Fruit fly (Drosophila melanogaster) whole organism, embryonic: Measurements from ENCODE around the gene Tusp.

ENCODE experiments used
- CG15073 ChIP-seq: fragments of 200-800 bp; sonication (Bioruptor generic); optimal IDR thresholded peaks from 2 replicates; lab custom pipeline; 2016; ENCODE audit warnings: missing biosample characterization, missing genetic modification characterization
- CG15479 ChIP-seq: fragments of 200-800 bp; sonication (Bioruptor generic); optimal IDR thresholded peaks from 3 replicates; lab custom pipeline; 2019; ENCODE audit warnings: missing biosample characterization, mild to moderate bottlenecking, missing genetic modification characterization, moderate library complexity
- CG1647 ChIP-seq: fragments of 200-800 bp; sonication (Bioruptor generic); optimal IDR thresholded peaks from 3 replicates; lab custom pipeline; 2016; ENCODE audit warnings: missing biosample characterization, missing genetic modification characterization
- Elba2 ChIP-seq: fragments of 200-800 bp; sonication (Bioruptor generic); optimal IDR thresholded peaks from 3 replicates; lab custom pipeline; 2016; ENCODE audit warnings: missing biosample characterization, missing genetic modification characterization
- HLHmδ ChIP-seq: fragments of 200-800 bp; sonication (Bioruptor generic); optimal IDR thresholded peaks from 2 replicates; lab custom pipeline; 2018; ENCODE audit warnings: missing biosample characterization, mild to moderate bottlenecking, missing genetic modification characterization, moderate library complexity
- unc-4 ChIP-seq: fragments of 200-800 bp; sonication (Bioruptor generic); IDR thresholded peaks from 2 replicates; pipeline ENCODE4 v1.3.6; 2022; ENCODE audit warnings: missing biosample characterization, missing genetic modification characterization; ENCODE audit not compliant: partially characterized antibody

DNA sequence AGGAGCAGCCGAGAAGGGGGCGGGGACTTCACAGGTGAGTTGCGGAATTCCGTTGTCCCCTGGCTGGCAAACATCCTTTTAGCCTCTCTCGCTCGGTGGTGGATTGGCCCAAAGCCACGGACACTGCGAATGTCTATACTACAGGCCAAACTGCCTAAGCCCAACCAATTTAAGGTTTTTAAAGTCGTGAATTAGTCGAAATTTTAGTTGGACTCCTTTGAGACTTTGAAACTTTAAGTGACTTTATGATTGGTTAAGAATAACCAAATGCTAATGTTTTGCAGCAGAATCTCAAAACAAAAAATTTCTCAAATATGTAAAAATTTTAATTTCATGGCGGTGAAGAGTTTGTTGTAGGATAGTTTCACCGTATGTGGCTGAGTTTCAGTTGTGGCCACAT is 857 bp downstream of the Tusp start:
- no peak for TF ChIP-seq CG15073
- no peak for TF ChIP-seq unc-4 (GFP tag; lab: Robert Waterston, UW)
- TF ChIP-seq CG1647 (GFP tag; lab: Kevin White, UChicago): no peak
- no peak for TF ChIP-seq HLHmδ
- TF ChIP-seq Elba2 (GFP tag; lab: Kevin White, UChicago): no peak
- no peak for TF ChIP-seq CG15479 (GFP tag; lab: Kevin White, UChicago)
